Worm (Caenorhabditis elegans) whole organism, late embryonic: ENCODE data around the gene R08A2.1.

ENCODE experiments used
- madf-2 ChIP-seq: sonication (generic microtip); optimal IDR thresholded peaks from 2 replicates; lab custom pipeline; 2017; ENCODE audit warnings: missing genetic modification characterization, missing compliant biosample characterization
- nhr-232 ChIP-seq: sonication (generic microtip); optimal IDR thresholded peaks from 2 replicates; lab custom pipeline; 2016; ENCODE audit warnings: missing genetic modification characterization, missing compliant biosample characterization
- odd-2 ChIP-seq: sonication (generic microtip); optimal IDR thresholded peaks from 2 replicates; lab custom pipeline; 2017; ENCODE audit warnings: antibody characterized with exemption, mild to moderate bottlenecking, missing genetic modification characterization, missing compliant biosample characterization

DNA sequence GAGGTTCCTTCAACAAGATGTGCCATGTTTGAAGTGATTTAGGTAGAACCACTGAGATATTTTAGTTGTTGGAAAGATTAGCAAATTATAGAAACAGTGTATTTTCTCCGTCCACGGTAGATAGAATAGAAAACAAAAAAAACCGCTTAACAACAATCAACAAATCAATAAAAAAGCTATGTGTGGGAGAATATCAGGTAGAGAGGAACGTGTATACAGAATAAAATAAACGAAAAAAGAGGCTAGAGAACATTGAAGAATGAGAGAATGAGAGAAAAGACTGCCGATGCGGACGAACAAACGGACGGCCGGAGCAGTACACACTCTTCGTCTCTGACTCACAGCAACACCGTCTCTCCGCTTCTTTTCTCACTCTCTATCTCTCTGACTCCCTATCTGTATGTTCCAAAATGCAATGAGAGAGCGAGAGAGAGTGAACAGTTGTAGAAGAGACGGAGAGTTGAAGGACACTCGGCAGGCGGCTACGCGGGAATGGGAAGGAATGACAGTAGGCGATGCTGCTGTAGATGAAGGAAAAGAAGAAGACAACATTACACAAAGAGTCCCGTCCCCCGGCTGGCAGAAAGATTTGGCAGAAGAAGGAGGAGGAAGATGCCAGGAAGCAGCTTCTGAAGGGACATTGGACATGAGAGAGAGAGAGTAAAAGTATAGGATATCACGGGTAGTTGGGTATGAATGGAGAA, 22.6 kb downstream of the R08A2.1 start, which contains the start of gene unc-112:
- TF ChIP-seq madf-2 (tag; lab: Kevin White, UChicago), result no peak
- no peak for TF ChIP-seq odd-2
- no peak for TF ChIP-seq nhr-232
